Fruit fly (Drosophila melanogaster): ENCODE data around the gene Rcd4.

The Rcd4 gene

DNA sequence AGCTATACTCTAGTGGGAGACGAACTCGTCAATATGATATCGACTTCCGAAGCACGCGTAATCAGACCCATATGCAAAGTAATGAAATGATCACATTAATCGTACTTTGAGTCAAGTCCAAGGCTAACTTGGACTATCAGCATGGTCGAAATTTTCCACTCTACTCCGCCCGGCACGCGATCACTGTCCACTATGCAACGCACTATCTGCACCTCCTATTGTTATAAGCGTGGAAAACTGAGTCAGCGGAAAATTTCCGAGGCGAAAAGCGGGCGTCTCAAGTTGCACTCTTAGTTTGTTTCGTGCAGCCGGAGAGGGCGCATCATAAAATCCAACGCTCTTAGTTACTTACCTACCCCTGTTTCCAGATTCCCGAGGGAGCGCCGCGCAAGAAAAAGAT lies 3.2 kb downstream of the Rcd4 start:
- no peak for TF ChIP-seq CG14655 (GFP tag; optimal IDR thresholded peaks at IDR 0.05)
- no peak for TF ChIP-seq CG32121 (GFP tag; IDR thresholded peaks at IDR 0.05)
- TF ChIP-seq CG17806 (tag; optimal IDR thresholded peaks at IDR 0.05), result no peak
- TF ChIP-seq CG12605 (GFP tag; IDR thresholded peaks at IDR 0.05), result no peak
- TF ChIP-seq fd96Ca (GFP tag; IDR thresholded peaks at IDR 0.05), result no peak
- no peak for TF ChIP-seq CG34367 (tag; optimal IDR thresholded peaks at IDR 0.05)
- TF ChIP-seq gl (tag; optimal IDR thresholded peaks at IDR 0.05), result no peak
- TF ChIP-seq CG8301 (tag; optimal IDR thresholded peaks at IDR 0.05), result no peak
- no peak for TF ChIP-seq Ets98B (GFP tag; IDR thresholded peaks at IDR 0.05)
- TF ChIP-seq CG9948 (tag; optimal IDR thresholded peaks at IDR 0.05), result no peak
- no peak for TF ChIP-seq CG4496 (GFP tag; IDR thresholded peaks at IDR 0.05)
- no peak for TF ChIP-seq Pif1A (GFP tag; optimal IDR thresholded peaks at IDR 0.05)
- no peak for TF ChIP-seq rn (GFP tag; IDR thresholded peaks at IDR 0.05)

DNA sequence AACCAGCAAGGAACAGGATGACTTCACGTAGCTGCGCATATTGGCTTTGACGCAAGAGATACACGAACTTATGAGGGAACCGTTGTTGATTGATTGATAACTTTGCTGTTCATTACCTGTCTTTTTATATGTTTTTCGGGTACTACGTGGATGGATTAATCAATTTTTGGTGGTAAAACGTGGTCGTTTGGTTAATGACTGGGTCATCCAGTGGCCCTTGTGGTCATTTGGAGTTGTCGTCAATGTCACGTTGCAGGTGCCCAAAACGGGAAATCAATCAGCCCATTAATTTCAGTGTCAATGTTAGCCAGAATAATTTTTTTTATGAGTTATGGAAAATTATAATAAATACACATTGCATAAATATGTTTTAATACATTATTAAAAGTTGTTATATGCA lies 6.6 kb downstream of the Rcd4 start, which contains the start of gene CG42819:
CG42819 (minus strand) TSS at position 101 of the 400 bp plus-strand sequence.
- TF ChIP-seq CG14655 (GFP tag; optimal IDR thresholded peaks at IDR 0.05) (no peak), Pif1B (GFP tag; optimal IDR thresholded peaks at IDR 0.05) (no peak), Snoo (tag; optimal IDR thresholded peaks at IDR 0.05) (no peak), EcR (GFP tag; optimal IDR thresholded peaks at IDR 0.05) (no peak)

DNA sequence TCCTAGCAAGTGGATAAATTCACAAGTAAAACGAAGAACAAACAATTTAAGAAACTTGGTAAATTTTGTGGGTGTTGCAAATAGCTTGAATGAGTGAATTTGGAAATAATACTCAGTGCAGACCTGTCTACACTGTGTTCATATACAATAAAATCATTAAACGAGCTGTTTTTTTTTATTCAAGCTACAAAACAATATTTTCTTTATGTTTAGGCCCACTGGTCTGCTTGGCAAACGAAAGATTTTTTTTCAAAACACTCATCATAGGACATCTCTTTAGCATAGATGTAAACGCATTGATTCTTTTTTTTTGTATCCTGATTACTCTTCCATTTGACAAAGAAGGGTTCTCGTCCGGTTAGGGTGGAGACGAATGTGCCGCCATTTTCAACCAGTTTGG lies 9.6 kb downstream of the Rcd4 start, which contains the start of gene CG42820:
CG42820 (minus strand) TSS at position 101 of the 400 bp plus-strand sequence.
- TF ChIP-seq CG17806 (tag; optimal IDR thresholded peaks at IDR 0.05) (no peak), fd96Ca (GFP tag; IDR thresholded peaks at IDR 0.05) (no peak), CG8159 (tag; optimal IDR thresholded peaks at IDR 0.05) (no peak), CG9948 (tag; optimal IDR thresholded peaks at IDR 0.05) (no peak), Pif1B (GFP tag; optimal IDR thresholded peaks at IDR 0.05) (no peak), rn (GFP tag; IDR thresholded peaks at IDR 0.05) (no peak), Ets98B (GFP tag; IDR thresholded peaks at IDR 0.05) (no peak), D1 (tag; optimal IDR thresholded peaks at IDR 0.05) (no peak), CG8301 (tag; optimal IDR thresholded peaks at IDR 0.05) (no peak), EcR (GFP tag; optimal IDR thresholded peaks at IDR 0.05) (no peak), CG14655 (GFP tag; optimal IDR thresholded peaks at IDR 0.05) (no peak), CG10348 (GFP tag; IDR thresholded peaks at IDR 0.05) (no peak), CG12605 (GFP tag; IDR thresholded peaks at IDR 0.05) (no peak), CG15710 (tag; optimal IDR thresholded peaks at IDR 0.05) (no peak), Pif1A (GFP tag; optimal IDR thresholded peaks at IDR 0.05) (no peak)

DNA sequence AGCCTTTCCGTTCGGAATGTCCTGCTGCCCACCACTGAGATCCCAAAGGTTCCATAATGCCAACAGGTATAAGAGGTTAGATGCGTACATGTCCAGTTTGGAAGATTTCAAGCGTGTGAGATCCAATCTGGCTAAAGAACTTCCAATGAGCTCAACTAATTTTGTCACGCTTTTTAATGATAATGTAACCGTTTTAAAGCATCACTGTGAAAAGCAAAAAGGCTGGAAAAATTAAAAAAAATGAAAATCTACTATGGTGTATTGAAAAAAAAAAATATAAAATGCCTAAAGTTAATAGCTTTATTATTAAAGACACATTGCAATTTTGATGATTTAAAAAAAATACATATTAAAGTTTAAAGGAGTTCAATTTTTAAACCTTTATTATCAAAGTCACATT lies 10.5 kb downstream of the Rcd4 start, which contains the start of gene Acp29AB:
Acp29AB (minus strand) TSS at position 101 of the 400 bp plus-strand sequence.
- TF ChIP-seq gl (tag; optimal IDR thresholded peaks at IDR 0.05), result no peak
- TF ChIP-seq CG8301 (tag; optimal IDR thresholded peaks at IDR 0.05), result no peak
- no peak for TF ChIP-seq CG4496 (GFP tag; IDR thresholded peaks at IDR 0.05)
- no peak for TF ChIP-seq CG9948 (tag; optimal IDR thresholded peaks at IDR 0.05)
- TF ChIP-seq CG12605 (GFP tag; IDR thresholded peaks at IDR 0.05), result no peak

DNA sequence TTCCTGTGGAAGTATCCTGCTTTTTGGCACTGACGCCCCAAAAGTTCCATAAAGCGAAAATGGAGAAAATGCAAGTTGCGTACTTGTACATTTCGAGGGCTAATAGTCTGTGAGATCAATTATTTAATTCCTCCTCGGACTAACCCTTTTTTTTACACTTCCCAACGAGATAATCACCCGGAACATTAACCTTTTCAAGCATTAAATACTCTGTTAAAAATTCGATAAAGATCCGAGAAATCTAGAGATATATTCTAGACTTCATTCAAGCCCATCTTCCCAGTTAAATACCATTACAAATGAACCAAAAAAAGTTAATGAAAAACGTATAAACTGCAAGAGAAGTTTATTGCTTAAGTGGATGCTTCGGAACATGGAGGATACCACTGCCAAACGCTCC lies 11.5 kb downstream of the Rcd4 start, which contains the start of gene lectin-29Ca:
lectin-29Ca (minus strand) TSS at position 101 of the 400 bp plus-strand sequence.
- no peak for TF ChIP-seq CG13204 (GFP tag; optimal IDR thresholded peaks at IDR 0.05)
- TF ChIP-seq Pif1A (GFP tag; optimal IDR thresholded peaks at IDR 0.05), result no peak
- no peak for TF ChIP-seq CG8301 (tag; optimal IDR thresholded peaks at IDR 0.05)
- no peak for TF ChIP-seq CG8159 (tag; optimal IDR thresholded peaks at IDR 0.05)

DNA sequence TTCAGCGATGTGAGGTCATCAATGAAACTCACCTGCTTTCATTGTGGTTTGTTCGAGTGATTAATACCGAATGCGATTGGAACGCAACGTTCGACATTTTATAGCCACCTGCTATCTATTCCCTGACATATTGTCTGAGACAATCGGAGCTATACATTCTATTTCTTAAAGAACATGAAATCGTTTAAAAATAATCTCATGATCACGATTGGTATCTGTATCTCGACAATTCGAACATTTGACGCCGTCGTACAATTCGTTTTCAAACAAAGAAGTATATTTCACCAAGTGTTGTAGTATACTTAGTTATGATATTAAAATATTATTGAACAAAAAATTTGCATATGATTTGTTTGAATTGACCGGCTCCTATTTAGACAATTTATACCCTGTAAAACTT lies 12.2 kb downstream of the Rcd4 start, which contains the start of gene Peritrophin-15b:
Peritrophin-15b (minus strand) TSS at position 101 of the 400 bp plus-strand sequence.
- TF ChIP-seq CG14655 (GFP tag; optimal IDR thresholded peaks at IDR 0.05) (no peak), CG8301 (tag; optimal IDR thresholded peaks at IDR 0.05) (no peak), CG12605 (GFP tag; IDR thresholded peaks at IDR 0.05) (no peak), gl (tag; optimal IDR thresholded peaks at IDR 0.05) (no peak), Snoo (tag; optimal IDR thresholded peaks at IDR 0.05) (no peak), CG34367 (tag; optimal IDR thresholded peaks at IDR 0.05) (no peak)

DNA sequence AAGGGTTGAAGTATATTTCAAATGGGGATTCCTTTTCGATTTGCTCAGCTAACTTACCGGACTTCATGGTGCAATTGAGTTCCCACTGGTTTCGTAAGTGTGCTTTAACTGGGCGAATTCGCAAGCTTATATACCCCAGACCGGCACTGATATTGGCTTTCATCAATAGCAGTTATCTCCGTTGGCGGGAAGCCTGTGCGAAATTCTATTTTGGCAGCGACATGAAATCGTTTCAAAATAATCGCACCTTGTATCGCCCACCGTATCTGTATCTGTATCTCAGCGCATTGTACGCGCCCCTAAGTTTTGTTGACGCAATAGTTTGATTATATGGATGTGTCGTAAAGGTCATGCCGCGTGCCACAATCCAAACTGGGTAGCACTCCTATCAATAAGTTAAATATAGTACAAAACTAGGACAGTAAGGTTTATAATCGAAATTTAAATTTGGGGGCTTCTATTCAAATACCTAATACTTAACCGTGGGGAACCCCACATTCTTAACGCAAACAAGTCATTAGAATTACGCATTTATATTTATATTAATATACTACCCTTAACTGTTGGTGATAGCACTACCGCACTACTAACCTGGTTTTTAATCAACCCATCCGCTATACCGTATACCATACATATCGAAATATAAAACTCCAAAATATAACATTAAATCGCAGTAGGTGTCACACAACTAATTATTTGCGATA lies 13.5 kb downstream of the Rcd4 start, which contains the start of the genes Peritrophin-15a and CG13385:
Peritrophin-15a (minus strand) TSS at position 101 of the 704 bp plus-strand sequence.
CG13385 (plus strand) TSS at position 654 of the 704 bp plus-strand sequence.
- no peak for TF ChIP-seq Pif1B (GFP tag; optimal IDR thresholded peaks at IDR 0.05)
- no peak for TF ChIP-seq CG12605 (GFP tag; IDR thresholded peaks at IDR 0.05)
